Worm (Caenorhabditis elegans): Measurements from ENCODE around the gene aex-2.

The aex-2 gene

DNA sequence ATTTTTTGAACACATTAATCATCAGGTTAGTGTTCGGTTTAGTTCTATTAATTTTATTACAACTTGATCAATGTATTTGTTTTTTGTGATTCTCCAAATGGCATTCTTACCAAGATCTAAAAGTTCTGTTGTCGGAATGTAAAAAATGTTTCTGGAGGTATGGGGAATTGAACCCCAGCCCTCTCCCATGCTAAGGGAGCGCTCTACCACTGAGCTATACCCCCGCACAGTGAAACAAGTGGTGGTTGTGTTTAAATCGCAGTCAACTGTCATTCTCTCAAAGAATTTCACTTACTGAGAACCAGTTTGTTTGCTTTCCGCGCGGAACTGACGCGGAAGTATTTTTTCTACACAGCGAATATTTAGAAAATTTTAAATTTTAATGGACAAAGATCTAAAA, 15.2 kb downstream of the aex-2 start (continued):
- TF ChIP-seq nhr-90 (tag; optimal IDR thresholded peaks at IDR 0.05; ENCODE audit: poor library complexity) (peak; percentile 16), elt-3 (tag; optimal IDR thresholded peaks at IDR 0.05) (no peak), snpc-4 (tag; optimal IDR thresholded peaks at IDR 0.05) (no peak), pqm-1 (tag; optimal IDR thresholded peaks at IDR 0.05) (no peak), irx-1 (tag; optimal IDR thresholded peaks at IDR 0.05) (peak; percentile 13), blmp-1 (tag; optimal IDR thresholded peaks at IDR 0.05) (peak; percentile 16), swsn-7 (tag; optimal IDR thresholded peaks at IDR 0.05) (peak; percentile 23), lin-14 (GFP tag; optimal IDR thresholded peaks at IDR 0.05) (peak; percentile 31), aha-1 (tag; optimal IDR thresholded peaks at IDR 0.05) (no peak), lin-35 (GFP tag; optimal IDR thresholded peaks at IDR 0.05) (peak in 1 of 2 experiments; percentile 34), fkh-4 (tag; optimal IDR thresholded peaks at IDR 0.05; ENCODE audit: borderline replicate concordance) (no peak), ceh-90 (tag; optimal IDR thresholded peaks at IDR 0.05) (no peak), jun-1 (tag; optimal IDR thresholded peaks at IDR 0.05) (no peak), nhr-19 (GFP tag; conservative IDR thresholded peaks at IDR 0.05) (peak; percentile 48; the same call in 1 of the 2 replicates), F16B12.6 (tag; optimal IDR thresholded peaks at IDR 0.05) (no peak), hlh-4 (tag; optimal IDR thresholded peaks at IDR 0.05) (no peak)

DNA sequence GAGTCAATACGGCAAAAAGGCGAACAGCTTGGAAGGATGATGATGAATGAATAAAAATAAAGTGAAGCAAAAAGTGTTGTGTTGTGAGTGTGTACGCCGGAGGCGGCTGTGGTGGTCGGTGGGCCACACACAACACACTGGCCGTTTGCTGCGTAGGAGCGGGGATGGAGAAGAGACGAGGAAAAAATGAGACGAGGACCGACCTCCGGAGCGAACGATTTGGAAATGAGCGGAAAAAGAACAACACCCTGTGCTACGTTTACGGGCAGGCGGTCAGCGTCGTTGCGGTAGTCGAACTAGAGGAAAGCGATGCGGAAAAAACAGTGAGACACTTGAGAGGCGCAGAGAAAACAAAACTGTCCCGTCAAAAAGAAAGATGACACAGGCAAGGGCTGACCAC, 15.8 kb downstream of the aex-2 start:
- TF ChIP-seq efl-1 (optimal IDR thresholded peaks at IDR 0.05), result no peak
- TF ChIP-seq efl-1 (GFP tag; optimal IDR thresholded peaks at IDR 0.05 in 1 of 2), result peak in 1 of 2 experiments; percentile 53
- TF ChIP-seq mef-2 (tag; optimal IDR thresholded peaks at IDR 0.05), result no peak
- no peak for TF ChIP-seq lin-39 (tag; optimal IDR thresholded peaks at IDR 0.05)
- TF ChIP-seq ztf-11 (tag; optimal IDR thresholded peaks at IDR 0.05), result no peak
- no peak for TF ChIP-seq ama-1 (optimal IDR thresholded peaks at IDR 0.05)
- no peak for TF ChIP-seq nhr-12 (tag; optimal IDR thresholded peaks at IDR 0.05)
- TF ChIP-seq ztf-4 (tag; optimal IDR thresholded peaks at IDR 0.05), result no peak
- no peak for TF ChIP-seq mdl-1 (tag; optimal IDR thresholded peaks at IDR 0.05)
- TF ChIP-seq ceh-82 (tag; optimal IDR thresholded peaks at IDR 0.05), result peak in 1 of 3 experiments; percentile 2
- peak in 1 of 2 experiments; percentile 5 for TF ChIP-seq lin-35 (GFP tag; optimal IDR thresholded peaks at IDR 0.05)
- TF ChIP-seq ceh-63 (GFP tag; optimal IDR thresholded peaks at IDR 0.05), result no peak
- TF ChIP-seq lin-14 (GFP tag; optimal IDR thresholded peaks at IDR 0.05), result peak; percentile 20
- no peak for TF ChIP-seq zag-1 (tag; optimal IDR thresholded peaks at IDR 0.05)
- no peak for TF ChIP-seq nhr-71 (tag; optimal IDR thresholded peaks at IDR 0.05)
- TF ChIP-seq elt-3 (tag; optimal IDR thresholded peaks at IDR 0.05), result no peak
- no peak for TF ChIP-seq lin-13 (GFP tag; optimal IDR thresholded peaks at IDR 0.05)
- TF ChIP-seq ces-1 (GFP tag; optimal IDR thresholded peaks at IDR 0.05), result no peak
- peak; percentile 25 for TF ChIP-seq blmp-1 (tag; optimal IDR thresholded peaks at IDR 0.05)
- no peak for TF ChIP-seq fkh-8 (tag; optimal IDR thresholded peaks at IDR 0.05)

DNA sequence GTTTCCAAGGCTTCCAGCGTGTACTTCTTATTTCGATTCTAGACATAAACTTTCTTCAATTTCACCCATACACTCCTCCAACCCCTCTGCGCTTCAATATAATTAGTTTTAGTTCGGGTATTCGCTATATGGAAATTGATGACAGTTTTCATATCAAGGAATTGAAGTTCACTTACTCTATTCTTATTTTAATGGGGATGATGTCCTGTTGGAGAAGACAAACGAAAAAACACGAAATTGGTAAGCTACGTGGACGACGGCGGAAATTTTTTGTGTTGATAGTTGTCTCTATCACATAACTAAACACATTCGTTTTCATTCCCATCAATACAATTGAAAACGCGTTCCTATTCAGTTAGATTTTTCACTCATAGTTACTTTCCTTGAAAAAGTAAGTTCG, 17.5 kb downstream of the aex-2 start, which contains the start of gene F34H10.5:
TSS of gene F34H10.5 (plus strand) at position 301 of the 400 bp plus-strand sequence.
- TF ChIP-seq zag-1 (tag; optimal IDR thresholded peaks at IDR 0.05) (no peak), alr-1 (tag; optimal IDR thresholded peaks at IDR 0.05; ENCODE audit: borderline replicate concordance) (no peak), lin-13 (GFP tag; optimal IDR thresholded peaks at IDR 0.05) (no peak), zip-4 (GFP tag; optimal IDR thresholded peaks at IDR 0.05) (no peak), efl-1 (optimal IDR thresholded peaks at IDR 0.05) (no peak), efl-1 (GFP tag; optimal IDR thresholded peaks at IDR 0.05 in 1 of 2) (no peak), nhr-237 (tag; optimal IDR thresholded peaks at IDR 0.05) (no peak)

DNA sequence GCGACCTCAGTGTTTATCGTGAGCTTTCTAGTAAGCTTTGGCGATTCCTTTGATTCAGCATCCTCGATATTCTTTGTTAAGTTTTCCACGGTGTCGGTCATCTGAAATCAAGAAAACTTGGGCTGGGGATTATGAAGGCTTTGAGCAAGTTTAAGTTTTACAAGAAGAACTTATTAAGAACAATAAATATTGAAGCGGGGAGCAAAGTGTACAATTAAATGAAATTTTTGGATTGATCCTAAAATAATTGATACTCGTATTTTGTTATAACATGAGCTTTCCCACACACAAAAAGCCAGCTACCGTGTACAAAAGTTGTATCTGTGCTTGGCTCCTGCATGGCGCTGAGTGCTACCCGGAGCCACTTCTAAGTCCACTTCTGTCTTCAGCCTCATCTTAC, 18.0 kb downstream of the aex-2 start, which contains the start of gene F34H10.3:
TSS of gene F34H10.3 (minus strand) at position 101 of the 400 bp plus-strand sequence.
- no peak for TF ChIP-seq nhr-12 (tag; optimal IDR thresholded peaks at IDR 0.05)
- no peak for TF ChIP-seq ceh-63 (GFP tag; optimal IDR thresholded peaks at IDR 0.05)
- no peak for TF ChIP-seq elt-2 (tag; optimal IDR thresholded peaks at IDR 0.05)
- TF ChIP-seq aha-1 (tag; optimal IDR thresholded peaks at IDR 0.05), result no peak
